Fruit fly (Drosophila melanogaster) whole organism, embryonic: ENCODE results near the gene CG14564.
A peak's percentile ranks its signal among the peaks of the same experiment; 100 is the strongest.

Source experiments
- BEAF-32 ChIP-seq: fragments of 200-800 bp; sonication (Bioruptor generic); optimal IDR thresholded peaks from 3 replicates; lab custom pipeline; 2017; ENCODE audit warnings: missing biosample characterization, missing genetic modification characterization, mild to moderate bottlenecking, moderate library complexity, missing genetic modification reagents
- CG10274 ChIP-seq: fragments of 200-800 bp; sonication (Bioruptor generic); optimal IDR thresholded peaks from 3 replicates; lab custom pipeline; 2017; ENCODE audit warnings: missing biosample characterization, mild to moderate bottlenecking, missing genetic modification characterization
- CG11723 ChIP-seq: fragments of 200-800 bp; sonication (Bioruptor generic); optimal IDR thresholded peaks from 2 replicates; lab custom pipeline; 2017; ENCODE audit warnings: missing biosample characterization, mild to moderate bottlenecking, missing genetic modification characterization
- CG15011 ChIP-seq: fragments of 200-800 bp; sonication (Bioruptor generic); optimal IDR thresholded peaks from 3 replicates; lab custom pipeline; 2018; ENCODE audit warnings: missing biosample characterization, mild to moderate bottlenecking, missing genetic modification characterization
- CG16813 ChIP-seq: fragments of 200-800 bp; sonication (Bioruptor generic); IDR thresholded peaks from 3 replicates; pipeline ENCODE4 v1.3.6; 2022; ENCODE audit warnings: missing biosample characterization, missing genetic modification characterization; ENCODE audit not compliant: partially characterized antibody
- CG31224 ChIP-seq: fragments of 200-800 bp; sonication (Bioruptor generic); IDR thresholded peaks from 2 replicates; pipeline ENCODE4 v1.3.6; 2022; ENCODE audit warnings: missing biosample characterization, missing genetic modification characterization
- CG32772 ChIP-seq: fragments of 200-800 bp; sonication (Bioruptor generic); IDR thresholded peaks from 2 replicates; pipeline ENCODE4 v1.3.6; 2022; ENCODE audit warnings: missing biosample characterization, missing genetic modification characterization
- CG6689 ChIP-seq: fragments of 200-800 bp; sonication (Bioruptor generic); IDR thresholded peaks from 2 replicates; pipeline ENCODE4 v1.3.6; 2022; ENCODE audit warnings: missing biosample characterization, missing genetic modification characterization
- CG7786 ChIP-seq: fragments of 200-800 bp; sonication (Bioruptor generic); optimal IDR thresholded peaks from 2 replicates; lab custom pipeline; 2016; ENCODE audit warnings: missing biosample characterization, missing genetic modification characterization
- CG7963 ChIP-seq: fragments of 200-800 bp; sonication (Bioruptor generic); IDR thresholded peaks from 3 replicates; pipeline ENCODE4 v1.3.6; 2022; ENCODE audit warnings: missing biosample characterization, missing genetic modification characterization; ENCODE audit not compliant: partially characterized antibody
- CG9932 ChIP-seq: fragments of 200-800 bp; sonication (Bioruptor generic); IDR thresholded peaks from 2 replicates; pipeline ENCODE4 v1.3.6; 2022; ENCODE audit warnings: missing biosample characterization, missing genetic modification characterization
- CrebB ChIP-seq: fragments of 200-800 bp; sonication (Bioruptor generic); optimal IDR thresholded peaks from 3 replicates; lab custom pipeline; 2018; ENCODE audit warnings: missing biosample characterization, mild to moderate bottlenecking, missing genetic modification characterization
- Dll ChIP-seq: fragments of 200-800 bp; sonication (Bioruptor generic); IDR thresholded peaks from 4 replicates; pipeline ENCODE4 v1.3.6; 2022; ENCODE audit warnings: missing biosample characterization, missing genetic modification characterization; ENCODE audit not compliant: partially characterized antibody
- Drgx ChIP-seq: fragments of 200-800 bp; sonication (Bioruptor generic); IDR thresholded peaks from 2 replicates; pipeline ENCODE4 v1.3.6; 2022; ENCODE audit warnings: missing biosample characterization, missing genetic modification characterization
- Gsc ChIP-seq: fragments of 200-800 bp; sonication (Bioruptor generic); IDR thresholded peaks from 2 replicates; pipeline ENCODE4 v1.3.6; 2022; ENCODE audit warnings: missing biosample characterization, missing genetic modification characterization
- HHEX ChIP-seq: fragments of 200-800 bp; sonication (Bioruptor generic); optimal IDR thresholded peaks from 3 replicates; lab custom pipeline; 2017; ENCODE audit warnings: missing biosample characterization, mild to moderate bottlenecking, missing genetic modification characterization, missing genetic modification reagents
- Hand ChIP-seq: fragments of 200-800 bp; sonication (Bioruptor generic); optimal IDR thresholded peaks from 2 replicates; lab custom pipeline; 2017; ENCODE audit warnings: mild to moderate bottlenecking, missing biosample characterization, missing genetic modification reagents, missing genetic modification characterization
- Hr3 ChIP-seq: fragments of 200-800 bp; sonication (Bioruptor generic); optimal IDR thresholded peaks from 3 replicates; lab custom pipeline; 2016; ENCODE audit warnings: missing biosample characterization, missing genetic modification characterization
- Hsf ChIP-seq: fragments of 200-800 bp; sonication (Bioruptor generic); optimal IDR thresholded peaks from 3 replicates; lab custom pipeline; 2016; ENCODE audit warnings: missing biosample characterization, missing genetic modification characterization
- NFAT ChIP-seq: fragments of 200-800 bp; sonication (Bioruptor generic); IDR thresholded peaks from 2 replicates; pipeline ENCODE4 v1.3.6; 2022; ENCODE audit warnings: missing biosample characterization, missing genetic modification characterization
- Ptx1 ChIP-seq: fragments of 200-800 bp; sonication (Bioruptor generic); IDR thresholded peaks from 2 replicates; pipeline ENCODE4 v1.3.6; 2022; ENCODE audit warnings: missing biosample characterization, missing genetic modification characterization
- Usf ChIP-seq: fragments of 200-800 bp; sonication (Bioruptor generic); optimal IDR thresholded peaks from 2 replicates; lab custom pipeline; 2017; ENCODE audit warnings: missing genotype, missing biosample characterization, missing genetic modification characterization
- Vsx1 ChIP-seq: fragments of 200-800 bp; sonication (Bioruptor generic); optimal IDR thresholded peaks from 2 replicates; lab custom pipeline; 2017; ENCODE audit warnings: missing biosample characterization, mild to moderate bottlenecking, missing genetic modification characterization, missing genetic modification reagents
- Xbp1 ChIP-seq: fragments of 200-800 bp; sonication (Bioruptor generic); optimal IDR thresholded peaks from 3 replicates; lab custom pipeline; 2016; ENCODE audit warnings: missing biosample characterization, mild to moderate bottlenecking, missing genetic modification characterization
- amos ChIP-seq: fragments of 200-800 bp; sonication (Bioruptor generic); IDR thresholded peaks from 2 replicates; pipeline ENCODE4 v1.3.6; 2022; ENCODE audit warnings: missing biosample characterization, missing genetic modification characterization; ENCODE audit not compliant: partially characterized antibody
- az2 ChIP-seq: fragments of 200-800 bp; sonication (Bioruptor generic); optimal IDR thresholded peaks from 3 replicates; lab custom pipeline; 2016; ENCODE audit warnings: missing biosample characterization, missing genetic modification characterization
- crol ChIP-seq: fragments of 200-800 bp; sonication (Bioruptor generic); IDR thresholded peaks from 2 replicates; pipeline ENCODE4 v1.3.6; 2022; ENCODE audit warnings: missing biosample characterization, missing genetic modification characterization
- fd64A ChIP-seq: fragments of 200-800 bp; sonication (Bioruptor generic); optimal IDR thresholded peaks from 3 replicates; lab custom pipeline; 2018; ENCODE audit warnings: missing biosample characterization, mild to moderate bottlenecking, missing genetic modification characterization
- gcm2 ChIP-seq: fragments of 200-800 bp; sonication (Bioruptor generic); optimal IDR thresholded peaks from 2 replicates; lab custom pipeline; 2016; ENCODE audit warnings: missing biosample characterization, missing genetic modification characterization
- ind ChIP-seq: fragments of 200-800 bp; sonication (Bioruptor generic); optimal IDR thresholded peaks from 3 replicates; lab custom pipeline; 2016; ENCODE audit warnings: missing biosample characterization, missing genetic modification characterization
- kay ChIP-seq: fragments of 200-800 bp; sonication (Bioruptor generic); optimal IDR thresholded peaks from 2 replicates; lab custom pipeline; 2016; ENCODE audit warnings: missing biosample characterization, missing genetic modification characterization
- lov ChIP-seq, 2 experiments: fragments of 200-800 bp in 1 of 2; fragments of >200 bp in 1 of 2; sonication (Bioruptor generic) in 1 of 2; IDR thresholded peaks in 1 of 2; optimal IDR thresholded peaks in 1 of 2; 2 replicates in 1 of 2; 3 replicates in 1 of 2; pipeline versions ENCODE4 v1.3.6 to Lab custom; 2017 to 2022; ENCODE audit warnings: missing biosample characterization in 1 of 2, missing genetic modification characterization in 1 of 2
- nmo ChIP-seq: fragments of 200-800 bp; sonication (Bioruptor generic); optimal IDR thresholded peaks from 2 replicates; lab custom pipeline; 2018; ENCODE audit warnings: missing biosample characterization, mild to moderate bottlenecking, missing genetic modification characterization, moderate library complexity
- oc ChIP-seq: fragments of 200-800 bp; sonication (Bioruptor generic); optimal IDR thresholded peaks from 2 replicates; lab custom pipeline; 2018; ENCODE audit warnings: missing biosample characterization, mild to moderate bottlenecking, missing genetic modification characterization, moderate library complexity
- row ChIP-seq: fragments of 200-800 bp; sonication (Bioruptor generic); IDR thresholded peaks from 3 replicates; pipeline ENCODE4 v1.3.6; 2022; ENCODE audit warnings: missing biosample characterization, missing genetic modification characterization
- stc ChIP-seq: fragments of 200-800 bp; sonication (Bioruptor generic); IDR thresholded peaks from 2 replicates; pipeline ENCODE4 v1.3.6; 2022; ENCODE audit warnings: missing biosample characterization, missing genetic modification characterization

CG14564 gene

DNA sequence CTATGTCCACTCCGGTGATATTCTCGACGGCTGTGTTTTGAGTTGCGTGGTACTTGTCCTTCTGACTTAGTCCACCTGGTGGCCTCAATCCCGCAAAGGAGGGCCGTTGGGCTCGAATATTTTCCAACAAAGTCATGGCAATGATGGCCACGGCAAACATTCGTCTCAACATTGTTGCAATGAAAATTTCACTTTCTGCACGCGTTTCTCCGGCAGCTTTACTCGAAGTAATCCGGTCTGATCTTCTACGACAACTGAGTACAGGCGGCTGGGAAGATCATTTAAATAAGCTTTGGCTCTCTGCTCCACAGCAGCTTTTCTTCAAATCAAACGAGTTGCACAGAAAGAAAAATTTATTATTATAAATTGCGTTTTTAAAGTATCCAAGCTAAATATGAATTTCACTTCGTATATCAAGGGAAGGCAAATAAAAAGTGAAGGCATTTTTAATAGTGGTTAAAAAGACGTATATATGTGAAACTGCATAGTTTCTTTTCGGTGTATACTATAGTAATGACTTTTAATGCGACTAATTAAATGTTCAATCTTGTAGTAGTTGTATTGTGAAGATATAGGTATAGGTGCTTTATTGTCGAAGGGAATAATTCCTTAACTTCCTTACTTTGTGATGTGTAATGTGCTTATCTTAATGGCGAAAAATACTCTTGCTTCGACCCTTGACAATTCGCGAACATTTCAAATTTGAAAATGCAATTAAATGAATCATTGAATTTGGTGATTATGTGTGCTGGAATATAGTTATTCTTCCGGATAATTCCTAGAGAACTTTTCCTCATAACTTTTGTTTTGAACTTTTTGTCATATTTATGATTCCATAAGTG lies 18.6 kb upstream of the CG14564 start, which contains the start of gene CG14567 (continued):
- TF ChIP-seq CG11723 (GFP tag; lab: Kevin White, UChicago) (no peak), az2 (GFP tag; lab: Kevin White, UChicago) (peak; percentile 48), Ptx1 (GFP tag; lab: Robert Waterston, UW) (peak; percentile 42; the same call in 1 of the 2 replicates), CG6689 (GFP tag; lab: Robert Waterston, UW) (peak; percentile 30; the same call in 1 of the 2 replicates), CG7963 (no peak), crol (no peak), Usf (GFP tag; lab: Kevin White, UChicago) (no peak), Xbp1 (GFP tag; lab: Kevin White, UChicago) (peak; percentile 45), CG7786 (GFP tag; lab: Kevin White, UChicago) (no peak), ind (GFP tag; lab: Kevin White, UChicago) (peak; percentile 11), stc (GFP tag; lab: Robert Waterston, UW) (peak; percentile 38; the same call in 1 of the 2 replicates), nmo (GFP tag; lab: Kevin White, UChicago) (peak; percentile 35), Gsc (GFP tag; lab: Robert Waterston, UW) (no peak)

DNA sequence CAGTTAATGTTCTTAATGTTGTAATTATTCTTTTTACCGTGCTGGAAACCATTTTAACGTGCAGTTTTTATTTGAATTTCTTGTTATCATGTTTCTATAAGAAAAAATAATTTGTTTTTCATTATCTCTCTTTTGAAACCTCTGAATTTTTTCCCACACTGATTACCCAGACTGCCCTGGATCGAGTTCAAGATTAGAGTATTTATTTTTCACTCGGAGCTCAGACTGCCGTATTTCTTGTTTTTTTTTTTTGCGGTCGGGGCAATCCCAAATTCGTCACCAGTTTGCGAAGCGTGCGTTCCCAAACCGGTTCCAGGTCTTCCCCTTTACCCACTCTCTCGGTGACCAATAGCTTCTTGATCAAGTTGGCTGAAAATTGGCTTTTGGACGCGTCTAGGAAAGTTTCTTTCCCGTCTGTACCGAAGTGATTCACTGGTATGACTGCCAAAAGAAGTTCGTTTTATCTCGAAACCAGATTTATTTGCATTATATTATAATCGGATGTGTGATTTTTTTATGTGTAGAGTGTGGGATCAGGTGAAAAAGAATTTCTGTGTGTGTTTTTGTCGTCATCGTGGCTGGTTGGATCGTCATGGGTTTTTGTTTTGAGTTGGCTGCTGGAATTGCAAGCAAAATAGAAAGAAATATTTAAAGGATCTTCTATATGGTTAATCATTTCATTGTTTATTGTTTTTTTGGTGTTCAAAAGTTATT lies 17.8 kb upstream of the CG14564 start:
- no peak for TF ChIP-seq fd64A
- peak; percentile 40; the same call in 1 of the 2 replicates for TF ChIP-seq NFAT (GFP tag; lab: Robert Waterston, UW)
- TF ChIP-seq stc (GFP tag; lab: Robert Waterston, UW) = no peak
- no peak for TF ChIP-seq Drgx (GFP tag; lab: Robert Waterston, UW)
- 0 out of 2 replicates have a peak, but pooled peaks have one; percentile 11 for TF ChIP-seq CG9932 (GFP tag; lab: Robert Waterston, UW)
- no peak for TF ChIP-seq CrebB
- no peak for TF ChIP-seq amos
- TF ChIP-seq kay (GFP tag; lab: Kevin White, UChicago) = peak; percentile 44
- TF ChIP-seq CG32772 (GFP tag; lab: Robert Waterston, UW) = 0 out of 2 replicates have a peak, but pooled peaks have one; percentile 11
- peak; percentile 25 for TF ChIP-seq oc (tag; lab: Kevin White, UChicago)
- peak; percentile 35; the same call in 1 of the 2 replicates for TF ChIP-seq CG31224 (GFP tag; lab: Robert Waterston, UW)

DNA sequence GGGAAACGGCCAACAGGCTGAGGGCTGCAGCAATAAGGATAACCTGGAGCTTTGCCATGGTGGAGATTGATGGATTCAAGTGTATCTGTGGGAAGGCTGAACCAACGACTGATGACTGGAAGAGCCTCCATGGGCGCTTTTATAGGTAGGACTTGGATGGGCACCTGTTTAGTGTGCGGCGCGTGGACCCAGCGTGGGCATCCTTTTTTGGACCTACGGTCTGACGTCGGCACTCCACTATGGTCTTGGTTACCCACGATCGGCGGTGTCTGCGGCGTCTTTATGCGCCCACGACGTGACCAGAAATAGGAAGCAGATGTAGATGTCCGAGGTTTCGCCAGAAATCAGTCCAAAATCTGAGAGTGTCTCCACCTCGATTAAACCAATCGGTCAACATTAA lies 16.7 kb upstream of the CG14564 start, which contains the start of gene CG14566:
TSS of gene CG14566 (minus strand) at position 101 of the 400 bp plus-strand sequence.
- no peak for TF ChIP-seq Dll
- TF ChIP-seq Hr3 (GFP tag; lab: Kevin White, UChicago) = no peak
- TF ChIP-seq CG16813 (GFP tag; lab: Robert Waterston, UW) = no peak
- no peak for TF ChIP-seq Hand (GFP tag; lab: Kevin White, UChicago)
- no peak for TF ChIP-seq BEAF-32 (GFP tag; lab: Kevin White, UChicago)
- TF ChIP-seq Hsf (GFP tag; lab: Kevin White, UChicago) = no peak
- TF ChIP-seq CG15011 (GFP tag; lab: Kevin White, UChicago) = no peak
- no peak for TF ChIP-seq gcm2 (GFP tag; lab: Kevin White, UChicago)
- TF ChIP-seq row (GFP tag; lab: Robert Waterston, UW) = no peak
- TF ChIP-seq HHEX = no peak
- no peak for TF ChIP-seq CG32772 (GFP tag; lab: Robert Waterston, UW)
- TF ChIP-seq lov (optimal IDR thresholded peaks at IDR 0.05; lab: Kevin White, UChicago) = no peak
- no peak for TF ChIP-seq lov (GFP tag; IDR thresholded peaks at IDR 0.05; lab: Robert Waterston, UW)
- TF ChIP-seq Vsx1 (GFP tag; lab: Kevin White, UChicago) = no peak
- TF ChIP-seq CG10274 = no peak
